Fruit fly (Drosophila melanogaster) whole organism, embryonic: ENCODE measurements around the gene Rab3-GAP.
A peak's percentile ranks its signal among the peaks of the same experiment; 100 is the strongest.

Experiments used
- Bdp1 ChIP-seq: fragments of 200-800 bp; sonication (Bioruptor generic); optimal IDR thresholded peaks from 3 replicates; lab custom pipeline; 2016; ENCODE audit warnings: missing biosample characterization, missing genetic modification characterization
- CG10366 ChIP-seq: fragments of 200-800 bp; sonication (Bioruptor generic); IDR thresholded peaks from 2 replicates; pipeline ENCODE4 v1.3.6; 2022; ENCODE audit warnings: missing biosample characterization, missing genetic modification characterization
- CG11398 ChIP-seq: fragments of 200-800 bp; sonication (Bioruptor generic); optimal IDR thresholded peaks from 2 replicates; lab custom pipeline; 2016; ENCODE audit warnings: missing biosample characterization, missing genetic modification characterization
- CG13123 ChIP-seq: fragments of 200-800 bp; sonication (Bioruptor generic); optimal IDR thresholded peaks from 2 replicates; lab custom pipeline; 2016; ENCODE audit warnings: missing biosample characterization, missing genetic modification characterization
- CG13775 ChIP-seq: fragments of 200-800 bp; sonication (Bioruptor generic); optimal IDR thresholded peaks from 3 replicates; lab custom pipeline; 2017; ENCODE audit warnings: missing biosample characterization, mild to moderate bottlenecking, missing genetic modification characterization
- CG14667 ChIP-seq: fragments of 200-800 bp; sonication (Bioruptor generic); IDR thresholded peaks from 2 replicates; pipeline ENCODE4 v1.3.6; 2022; ENCODE audit warnings: missing biosample characterization, missing genetic modification characterization
- CG14710 ChIP-seq: fragments of 200-800 bp; sonication (Bioruptor generic); optimal IDR thresholded peaks from 3 replicates; lab custom pipeline; 2019; ENCODE audit warnings: missing biosample characterization, mild to moderate bottlenecking, missing genetic modification characterization, moderate library complexity
- CG15073 ChIP-seq: fragments of 200-800 bp; sonication (Bioruptor generic); optimal IDR thresholded peaks from 2 replicates; lab custom pipeline; 2016; ENCODE audit warnings: missing biosample characterization, missing genetic modification characterization
- CG17361 ChIP-seq: fragments of 200-800 bp; sonication (Bioruptor generic); IDR thresholded peaks from 3 replicates; pipeline ENCODE4 v1.3.6; 2022; ENCODE audit warnings: missing biosample characterization, missing genetic modification characterization
- CG18476 ChIP-seq: fragments of 200-800 bp; sonication (Bioruptor generic); optimal IDR thresholded peaks from 2 replicates; lab custom pipeline; 2016; ENCODE audit warnings: missing biosample characterization, mild to moderate bottlenecking, missing genetic modification characterization
- CG2875 ChIP-seq: fragments of 200-800 bp; sonication (Bioruptor generic); optimal IDR thresholded peaks from 2 replicates; lab custom pipeline; 2017; ENCODE audit warnings: missing biosample characterization, mild to moderate bottlenecking, missing genetic modification characterization, missing genetic modification reagents
- CG30403 ChIP-seq: fragments of 200-800 bp; sonication (Bioruptor generic); optimal IDR thresholded peaks from 3 replicates; lab custom pipeline; 2016; ENCODE audit warnings: missing biosample characterization, missing genetic modification characterization
- CG3065 ChIP-seq: fragments of 200-800 bp; sonication (Bioruptor generic); optimal IDR thresholded peaks from 2 replicates; lab custom pipeline; 2016; ENCODE audit warnings: missing biosample characterization, missing genetic modification characterization
- CG31388 ChIP-seq: fragments of 200-800 bp; sonication (Bioruptor generic); optimal IDR thresholded peaks from 2 replicates; lab custom pipeline; 2016; ENCODE audit warnings: missing biosample characterization, missing genetic modification characterization
- CG31441 ChIP-seq: fragments of 200-800 bp; sonication (Bioruptor generic); IDR thresholded peaks from 2 replicates; pipeline ENCODE4 v1.3.6; 2022; ENCODE audit warnings: missing biosample characterization, missing genetic modification characterization
- CG3163 ChIP-seq: fragments of 200-800 bp; sonication (Bioruptor generic); optimal IDR thresholded peaks from 3 replicates; lab custom pipeline; 2016; ENCODE audit warnings: missing biosample characterization, missing genetic modification characterization
- CG33557 ChIP-seq: fragments of 200-800 bp; sonication (Bioruptor generic); optimal IDR thresholded peaks from 2 replicates; lab custom pipeline; 2019; ENCODE audit warnings: missing biosample characterization, mild to moderate bottlenecking, missing genetic modification characterization, moderate library complexity
- CG3995 ChIP-seq: fragments of 200-800 bp; sonication (Bioruptor generic); optimal IDR thresholded peaks from 3 replicates; lab custom pipeline; 2016; ENCODE audit warnings: missing biosample characterization, missing genetic modification characterization
- CG4617 ChIP-seq: fragments of 200-800 bp; sonication (Bioruptor generic); optimal IDR thresholded peaks from 3 replicates; lab custom pipeline; 2016; ENCODE audit warnings: missing biosample characterization, missing genetic modification characterization, borderline replicate concordance
- CG5180 ChIP-seq: fragments of 200-800 bp; sonication (Bioruptor generic); optimal IDR thresholded peaks from 3 replicates; lab custom pipeline; 2017; ENCODE audit warnings: missing biosample characterization, missing genetic modification characterization, mild to moderate bottlenecking, moderate library complexity, missing genetic modification reagents
- CG8944 ChIP-seq: fragments of 200-800 bp; sonication (Bioruptor generic); optimal IDR thresholded peaks from 3 replicates; lab custom pipeline; 2016; ENCODE audit warnings: missing biosample characterization, missing genetic modification characterization
- Chrac-16 ChIP-seq: fragments of 200-800 bp; sonication (Bioruptor generic); optimal IDR thresholded peaks from 3 replicates; lab custom pipeline; 2016; ENCODE audit warnings: missing biosample characterization, missing genetic modification characterization
- CkIIα-i1 ChIP-seq: fragments of 200-800 bp; sonication (Bioruptor generic); IDR thresholded peaks from 2 replicates; pipeline ENCODE4 v1.3.6; 2022; ENCODE audit warnings: missing biosample characterization, missing genetic modification characterization
- Dip3 ChIP-seq: fragments of 200-800 bp; sonication (Bioruptor generic); optimal IDR thresholded peaks from 3 replicates; lab custom pipeline; 2016; ENCODE audit warnings: missing biosample characterization, missing genetic modification characterization
- Eip74EF ChIP-seq, 2 experiments: fragments of 200-800 bp in 1 of 2; fragments of >200 bp in 1 of 2; sonication (Bioruptor generic) in 1 of 2; optimal IDR thresholded peaks; 2 replicates each; lab custom pipeline; 2017 to 2019; ENCODE audit warnings: missing biosample characterization in 2 of 2, missing genetic modification characterization in 2 of 2, mild to moderate bottlenecking in 1 of 2, moderate library complexity in 1 of 2
- Gsc ChIP-seq: fragments of 200-800 bp; sonication (Bioruptor generic); IDR thresholded peaks from 2 replicates; pipeline ENCODE4 v1.3.6; 2022; ENCODE audit warnings: missing biosample characterization, missing genetic modification characterization
- HLH3B ChIP-seq: fragments of 200-800 bp; sonication (Bioruptor generic); IDR thresholded peaks from 2 replicates; pipeline ENCODE4 v1.3.6; 2022; ENCODE audit warnings: missing biosample characterization, missing genetic modification characterization
- HLHmδ ChIP-seq: fragments of 200-800 bp; sonication (Bioruptor generic); optimal IDR thresholded peaks from 2 replicates; lab custom pipeline; 2018; ENCODE audit warnings: missing biosample characterization, mild to moderate bottlenecking, missing genetic modification characterization, moderate library complexity
- HmgZ ChIP-seq: fragments of 200-800 bp; sonication (Bioruptor generic); optimal IDR thresholded peaks from 2 replicates; lab custom pipeline; 2018; ENCODE audit warnings: missing biosample characterization, mild to moderate bottlenecking, missing genetic modification characterization
- Nf-YB ChIP-seq: fragments of 200-800 bp; sonication (Bioruptor generic); optimal IDR thresholded peaks from 3 replicates; lab custom pipeline; 2019; ENCODE audit warnings: missing biosample characterization, mild to moderate bottlenecking, missing genetic modification characterization, moderate library complexity
- Ptx1 ChIP-seq: fragments of 200-800 bp; sonication (Bioruptor generic); IDR thresholded peaks from 2 replicates; pipeline ENCODE4 v1.3.6; 2022; ENCODE audit warnings: missing biosample characterization, missing genetic modification characterization
- ab ChIP-seq: fragments of 200-800 bp; sonication (Bioruptor generic); optimal IDR thresholded peaks from 2 replicates; lab custom pipeline; 2016; ENCODE audit warnings: missing biosample characterization, missing genetic modification characterization
- ase ChIP-seq: fragments of 200-800 bp; sonication (Bioruptor generic); IDR thresholded peaks from 3 replicates; pipeline ENCODE4 v1.3.6; 2022; ENCODE audit warnings: missing biosample characterization, missing genetic modification characterization
- cato ChIP-seq: fragments of 200-800 bp; sonication (Bioruptor generic); optimal IDR thresholded peaks from 2 replicates; lab custom pipeline; 2016; ENCODE audit warnings: missing biosample characterization, missing genetic modification characterization, borderline replicate concordance
- caup ChIP-seq: fragments of 200-800 bp; sonication (Bioruptor generic); optimal IDR thresholded peaks from 3 replicates; lab custom pipeline; 2017; ENCODE audit warnings: missing biosample characterization, mild to moderate bottlenecking, missing genetic modification characterization, moderate library complexity; ENCODE audit not compliant: severe bottlenecking
- dimm ChIP-seq: fragments of 200-800 bp; sonication (Bioruptor generic); IDR thresholded peaks from 2 replicates; pipeline ENCODE4 v1.3.6; 2022; ENCODE audit warnings: missing biosample characterization, missing genetic modification characterization
- dpn ChIP-seq, 2 experiments: fragments of 200-800 bp; sonication (Bioruptor generic); optimal IDR thresholded peaks; 3 replicates each; lab custom pipeline; 2016; ENCODE audit warnings: missing biosample characterization in 2 of 2, missing genetic modification characterization in 2 of 2
- hkb ChIP-seq, 2 experiments: fragments of 200-800 bp in 1 of 2; fragments of >200 bp in 1 of 2; sonication (Bioruptor generic) in 1 of 2; IDR thresholded peaks in 1 of 2; optimal IDR thresholded peaks in 1 of 2; 2 replicates each; pipeline versions ENCODE4 v1.3.6 to Lab custom; 2017 to 2022; ENCODE audit warnings: missing biosample characterization in 1 of 2, missing genetic modification characterization in 1 of 2
- insv ChIP-seq, 2 experiments: fragments of 200-800 bp; sonication (Bioruptor generic); optimal IDR thresholded peaks; 3 replicates each; lab custom pipeline; 2016 to 2018; ENCODE audit warnings: missing biosample characterization in 2 of 2, missing genetic modification characterization in 2 of 2
- kah ChIP-seq: fragments of 200-800 bp; sonication (Bioruptor generic); optimal IDR thresholded peaks from 2 replicates; lab custom pipeline; 2018; ENCODE audit warnings: missing biosample characterization, mild to moderate bottlenecking, missing genetic modification characterization
- odd ChIP-seq: fragments of 200-800 bp; sonication (Bioruptor generic); optimal IDR thresholded peaks from 2 replicates; lab custom pipeline; 2017; ENCODE audit warnings: missing biosample characterization, mild to moderate bottlenecking, missing genetic modification characterization
- org-1 ChIP-seq: fragments of 200-800 bp; sonication (Bioruptor generic); optimal IDR thresholded peaks from 2 replicates; lab custom pipeline; 2017; ENCODE audit warnings: missing biosample characterization, missing genetic modification characterization
- phol ChIP-seq: fragments of 200-800 bp; sonication (Bioruptor generic); optimal IDR thresholded peaks from 3 replicates; lab custom pipeline; 2018; ENCODE audit warnings: missing biosample characterization, mild to moderate bottlenecking, missing genetic modification characterization, moderate library complexity
- pnt ChIP-seq: fragments of 200-800 bp; sonication (Bioruptor generic); optimal IDR thresholded peaks from 3 replicates; lab custom pipeline; 2016; ENCODE audit warnings: missing biosample characterization, missing genetic modification characterization
- pum ChIP-seq: fragments of 200-800 bp; sonication (Bioruptor generic); optimal IDR thresholded peaks from 2 replicates; lab custom pipeline; 2016; ENCODE audit warnings: missing biosample characterization, missing genetic modification characterization
- schlank ChIP-seq: fragments of 200-800 bp; sonication (Bioruptor generic); optimal IDR thresholded peaks from 2 replicates; lab custom pipeline; 2018; ENCODE audit warnings: missing biosample characterization, mild to moderate bottlenecking, missing genetic modification characterization
- sens-2 ChIP-seq: fragments of 200-800 bp; sonication (Bioruptor generic); IDR thresholded peaks from 2 replicates; pipeline ENCODE4 v1.3.6; 2022; ENCODE audit warnings: missing biosample characterization, missing genetic modification characterization
- shn ChIP-seq: fragments of 200-800 bp; sonication (Bioruptor generic); optimal IDR thresholded peaks from 3 replicates; lab custom pipeline; 2016; ENCODE audit warnings: missing biosample characterization, missing genetic modification characterization
- slou ChIP-seq: fragments of 200-800 bp; sonication (Bioruptor generic); optimal IDR thresholded peaks from 3 replicates; lab custom pipeline; 2016; ENCODE audit warnings: missing biosample characterization, missing genetic modification characterization
- tgo ChIP-seq: fragments of 200-800 bp; sonication (Bioruptor generic); IDR thresholded peaks from 3 replicates; pipeline ENCODE4 v1.3.6; 2022; ENCODE audit warnings: missing biosample characterization, missing genetic modification characterization
- z ChIP-seq: fragments of 200-800 bp; sonication (Bioruptor generic); IDR thresholded peaks from 3 replicates; pipeline ENCODE4 v1.3.6; 2022; ENCODE audit warnings: missing biosample characterization, missing genetic modification characterization

Gene Rab3-GAP

DNA sequence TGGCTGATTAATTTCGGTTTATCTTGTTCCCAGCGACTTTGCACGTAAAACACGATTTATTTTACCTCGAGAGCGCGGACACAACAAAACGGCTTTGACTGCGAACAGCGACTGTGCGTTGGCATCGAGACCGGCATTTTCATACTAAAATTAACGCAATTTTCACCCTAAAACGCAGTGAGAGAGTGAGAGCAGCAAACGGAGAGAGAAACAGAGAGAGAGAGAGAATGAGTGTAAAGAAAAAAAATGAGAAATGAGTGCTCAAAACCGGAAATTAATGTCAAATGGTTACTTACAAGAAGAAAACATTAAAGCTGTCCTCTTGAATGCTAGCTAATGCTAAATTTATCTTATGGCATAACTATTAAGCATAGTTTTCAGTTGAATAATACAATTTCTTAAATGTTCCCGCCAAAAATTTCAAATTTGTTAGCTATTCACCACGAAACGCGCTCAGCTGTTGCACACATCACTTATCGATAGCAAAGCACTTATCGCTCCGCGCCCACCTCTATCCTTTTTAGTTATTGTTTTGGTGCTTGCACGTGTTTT is 7.1 kb downstream of the Rab3-GAP start, which contains the start of the genes JhI-21, RpL7-like and CG34164 (continued):
- TF ChIP-seq CG31388 (GFP tag; lab: Kevin White, UChicago), result no peak
- TF ChIP-seq pum, result no peak
- no peak for TF ChIP-seq sens-2 (GFP tag; lab: Robert Waterston, UW)
- no peak for TF ChIP-seq org-1 (GFP tag; lab: Kevin White, UChicago)
- TF ChIP-seq schlank, result no peak
- no peak for TF ChIP-seq slou
- no peak for TF ChIP-seq Gsc (GFP tag; lab: Robert Waterston, UW)
- TF ChIP-seq Dip3 (GFP tag; lab: Kevin White, UChicago), result no peak
- TF ChIP-seq CG14667 (GFP tag; lab: Robert Waterston, UW), result no peak
- no peak for TF ChIP-seq HmgZ
- TF ChIP-seq HLHmδ, result peak; percentile 12
- TF ChIP-seq CG4617 (GFP tag; lab: Kevin White, UChicago), result peak; percentile 30
- no peak for TF ChIP-seq odd
- no peak for TF ChIP-seq dimm
- no peak for TF ChIP-seq Ptx1 (GFP tag; lab: Robert Waterston, UW)
- TF ChIP-seq CG30403 (GFP tag; lab: Kevin White, UChicago), result no peak
- TF ChIP-seq Eip74EF (GFP tag; optimal IDR thresholded peaks at IDR 0.05; lab: Kevin White, UChicago), result peak in 1 of 2 experiments; percentile 35
- TF ChIP-seq hkb (optimal IDR thresholded peaks at IDR 0.05; lab: Kevin White, UChicago), result no peak
- TF ChIP-seq hkb (GFP tag; IDR thresholded peaks at IDR 0.05; lab: Robert Waterston, UW), result peak; percentile 31; the same call in 1 of the 2 replicates
- TF ChIP-seq CG3065 (GFP tag; lab: Kevin White, UChicago), result no peak
- no peak for TF ChIP-seq CG5180 (GFP tag; lab: Kevin White, UChicago)
- peak; percentile 12 for TF ChIP-seq CG15073 (GFP tag; lab: Kevin White, UChicago)
- no peak for TF ChIP-seq CG33557
- no peak for TF ChIP-seq insv (GFP tag; optimal IDR thresholded peaks at IDR 0.05; lab: Kevin White, UChicago)
- TF ChIP-seq CG31441 (GFP tag; lab: Robert Waterston, UW), result no peak; the same call in 1 of the 2 replicates
- no peak for TF ChIP-seq Bdp1
- TF ChIP-seq caup (GFP tag; lab: Kevin White, UChicago), result no peak
- TF ChIP-seq Nf-YB, result no peak
- TF ChIP-seq CG8944 (GFP tag; lab: Kevin White, UChicago), result no peak
- no peak for TF ChIP-seq CG13123 (GFP tag; lab: Kevin White, UChicago)
- peak; percentile 31; the same call in 1 of the 3 replicates for TF ChIP-seq CG17361 (GFP tag; lab: Robert Waterston, UW)
- no peak for TF ChIP-seq Chrac-16 (GFP tag; lab: Kevin White, UChicago)
- TF ChIP-seq CG3995 (GFP tag; lab: Kevin White, UChicago), result no peak
- no peak for TF ChIP-seq CG11398
- TF ChIP-seq shn (GFP tag; lab: Kevin White, UChicago), result no peak
- TF ChIP-seq CG3163 (GFP tag; lab: Kevin White, UChicago), result no peak
- no peak for TF ChIP-seq HLH3B
- no peak for TF ChIP-seq pnt (GFP tag; lab: Kevin White, UChicago)
- peak; percentile 73; the same call in 2 of the 3 replicates for TF ChIP-seq z (GFP tag; lab: Robert Waterston, UW)
- TF ChIP-seq cato (GFP tag; lab: Kevin White, UChicago), result no peak
- TF ChIP-seq CG18476 (GFP tag; lab: Kevin White, UChicago), result no peak
- no peak for TF ChIP-seq ase (GFP tag; lab: Robert Waterston, UW)
- TF ChIP-seq CG14710 (tag; lab: Kevin White, UChicago), result peak; percentile 61
- no peak for TF ChIP-seq phol (tag; lab: Kevin White, UChicago)
- no peak for TF ChIP-seq CG10366 (GFP tag; lab: Robert Waterston, UW)
- no peak for TF ChIP-seq tgo (GFP tag; lab: Robert Waterston, UW)
- no peak for TF ChIP-seq kah
- no peak for TF ChIP-seq dpn (GFP tag; optimal IDR thresholded peaks at IDR 0.05; lab: Kevin White, UChicago)
- no peak for TF ChIP-seq CkIIα-i1 (GFP tag; lab: Robert Waterston, UW)
- TF ChIP-seq ab, result no peak
- no peak for TF ChIP-seq CG2875 (GFP tag; lab: Kevin White, UChicago)
- TF ChIP-seq CG13775 (GFP tag; lab: Kevin White, UChicago), result no peak
